Fruit fly (Drosophila melanogaster): Measurements from ENCODE around the gene CG15386.
A peak's percentile ranks its signal among the peaks of the same experiment; 100 is the strongest.

Gene CG15386

dm6 chr2L:2226259-2227121 is 9.4 kb upstream of the CG15386 start, which contains the start of the genes CG15387 and sau (continued):
- TF ChIP-seq gcm2 (GFP tag; optimal IDR thresholded peaks at IDR 0.05) (no peak), jing (GFP tag; optimal IDR thresholded peaks at IDR 0.05) (peak; percentile 9), Sox100B (GFP tag; optimal IDR thresholded peaks at IDR 0.05) (peak; percentile 88), Xrp1 (GFP tag; IDR thresholded peaks at IDR 0.05) (peak; percentile 88), Hr51 (GFP tag; optimal IDR thresholded peaks at IDR 0.05) (peak; percentile 84 to 85), Mrtf (GFP tag; IDR thresholded peaks at IDR 0.05) (peak; percentile 70; the same call in 2 of the 3 replicates), Atf6 (GFP tag; IDR thresholded peaks at IDR 0.05) (peak; percentile 90), ap (GFP tag; IDR thresholded peaks at IDR 0.05) (peak; percentile 62), CG30020 (tag; optimal IDR thresholded peaks at IDR 0.05) (peak; percentile 80), CG34224 (GFP tag; IDR thresholded peaks at IDR 0.05; ENCODE audit: partially characterized antibody) (peak; percentile 93), CG12299 (tag; optimal IDR thresholded peaks at IDR 0.05) (peak; percentile 86), prd (optimal IDR thresholded peaks at IDR 0.05) (no peak), prd (GFP tag; IDR thresholded peaks at IDR 0.05) (peak; percentile 88), CG10209 (GFP tag; optimal IDR thresholded peaks at IDR 0.05) (peak; percentile 86), HmgZ (tag; optimal IDR thresholded peaks at IDR 0.05) (peak; percentile 93), chm (GFP tag; IDR thresholded peaks at IDR 0.05) (peak; percentile 82), fd96Cb (tag; optimal IDR thresholded peaks at IDR 0.05) (peak; percentile 76), Dbx (GFP tag; IDR thresholded peaks at IDR 0.05) (peak; percentile 84), corto (GFP tag; optimal IDR thresholded peaks at IDR 0.05) (peak; percentile 82), CG6791 (GFP tag; IDR thresholded peaks at IDR 0.05; ENCODE audit: partially characterized antibody) (peak; percentile 84), Chrac-16 (GFP tag; optimal IDR thresholded peaks at IDR 0.05) (peak; percentile 91), nerfin-2 (GFP tag; IDR thresholded peaks at IDR 0.05; ENCODE audit: partially characterized antibody) (peak; percentile 85), da (GFP tag; optimal IDR thresholded peaks at IDR 0.05) (peak; percentile 65), CG11456 (GFP tag; IDR thresholded peaks at IDR 0.05) (peak; percentile 84), gem (tag; optimal IDR thresholded peaks at IDR 0.05) (peak; percentile 91), tap (tag; optimal IDR thresholded peaks at IDR 0.05) (peak; percentile 76), stwl (tag; optimal IDR thresholded peaks at IDR 0.05) (peak; percentile 93), HLH4C (GFP tag; IDR thresholded peaks at IDR 0.05; ENCODE audit: partially characterized antibody) (peak; percentile 89), Sry-δ (GFP tag; optimal IDR thresholded peaks at IDR 0.05) (peak; percentile 97), bcd (GFP tag; optimal IDR thresholded peaks at IDR 0.05) (peak; percentile 82), CG18011 (GFP tag; optimal IDR thresholded peaks at IDR 0.05) (peak; percentile 71), CG11085 (GFP tag; IDR thresholded peaks at IDR 0.05) (peak; percentile 76), CG9215 (GFP tag; IDR thresholded peaks at IDR 0.05) (peak; percentile 77), CG7839 (tag; optimal IDR thresholded peaks at IDR 0.05) (peak; percentile 85), D19B (GFP tag; optimal IDR thresholded peaks at IDR 0.05) (peak; percentile 56), CG12104 (GFP tag; optimal IDR thresholded peaks at IDR 0.05) (peak; percentile 81), zfh1 (GFP tag; IDR thresholded peaks at IDR 0.05) (peak; percentile 81), CG10979 (tag; optimal IDR thresholded peaks at IDR 0.05) (peak; percentile 77), aop (GFP tag; IDR thresholded peaks at IDR 0.05) (peak; percentile 61; the same call in 1 of the 2 replicates), GATAe (GFP tag; conservative IDR thresholded peaks at IDR 0.05) (no peak; the same call in 1 of the 2 replicates), CG13296 (GFP tag; optimal IDR thresholded peaks at IDR 0.05) (peak; percentile 84), gsb-n (tag; optimal IDR thresholded peaks at IDR 0.05) (peak; percentile 81), CG4424 (GFP tag; optimal IDR thresholded peaks at IDR 0.05) (peak; percentile 90), NC2α (GFP tag; optimal IDR thresholded peaks at IDR 0.05) (peak; percentile 81), Rfx (GFP tag; IDR thresholded peaks at IDR 0.05) (peak; percentile 89), CG31365 (tag; optimal IDR thresholded peaks at IDR 0.05) (no peak), scrt (GFP tag; optimal IDR thresholded peaks at IDR 0.05) (peak; percentile 71), CG8290 (GFP tag; optimal IDR thresholded peaks at IDR 0.05) (peak; percentile 92), CG8290 (tag; optimal IDR thresholded peaks at IDR 0.05) (peak; percentile 70 to 88)

Measured in whole organism, embryonic.